Worm (Caenorhabditis elegans) whole organism, young adult: ENCODE measurements around the gene acaa-2.

Source experiments
- F23B12.7 ChIP-seq: sonication (generic microtip); optimal IDR thresholded peaks from 2 replicates; lab custom pipeline; 2017; ENCODE audit warnings: missing genetic modification characterization, mild to moderate bottlenecking, missing compliant biosample characterization, antibody characterized with exemption, moderate library complexity; ENCODE audit not compliant: insufficient read depth
- F55B11.4 ChIP-seq: sonication (generic microtip); optimal IDR thresholded peaks from 2 replicates; lab custom pipeline; 2016; ENCODE audit warnings: missing compliant biosample characterization, missing genetic modification characterization, borderline replicate concordance; ENCODE audit not compliant: insufficient read depth
- ama-1 ChIP-seq, 3 experiments: fragments of 150-350 bp in 1 of 3; sonication (generic microtip) in 2 of 3; optimal IDR thresholded peaks; 2 replicates each; lab custom pipeline; 2014 to 2018; ENCODE audit warnings: missing biosample characterization in 2 of 3, missing genetic modification characterization in 2 of 3, missing genetic modification reagents in 2 of 3
- aptf-2 ChIP-seq: fragments of 200-800 bp; sonication (Bioruptor generic); conservative IDR thresholded peaks from 2 replicates; pipeline ENCODE4 v1.3.6; 2022; ENCODE audit warnings: missing genetic modification reagents, missing genetic modification characterization, missing compliant biosample characterization
- attf-6 ChIP-seq: fragments of 200-800 bp; sonication (Bioruptor generic); IDR thresholded peaks from 2 replicates; pipeline ENCODE4 v1.3.6; 2022; ENCODE audit warnings: missing genetic modification reagents, missing genetic modification characterization, missing compliant biosample characterization
- efl-1 ChIP-seq: fragments of 150-350 bp; optimal IDR thresholded peaks from 2 replicates; lab custom pipeline; 2014; ENCODE audit warnings: missing biosample characterization, missing genetic modification reagents, missing genetic modification characterization
- hrde-1 ChIP-seq: sonication (generic microtip); optimal IDR thresholded peaks from 2 replicates; lab custom pipeline; 2016; ENCODE audit warnings: missing genetic modification characterization, mild to moderate bottlenecking, missing compliant biosample characterization, moderate library complexity, missing genotype, missing genetic modification reagents, borderline replicate concordance
- lin-40 ChIP-seq: sonication (generic microtip); optimal IDR thresholded peaks from 2 replicates; lab custom pipeline; 2016; ENCODE audit warnings: missing genetic modification characterization, mild to moderate bottlenecking, missing compliant biosample characterization, missing genotype, missing genetic modification reagents
- rec-8 ChIP-seq, 2 experiments: sonication (generic microtip); optimal IDR thresholded peaks; 2 replicates each; lab custom pipeline; 2016; ENCODE audit warnings: mild to moderate bottlenecking in 2 of 2, missing genetic modification characterization in 2 of 2, missing genetic modification reagents in 2 of 2, missing genotype in 2 of 2, missing biosample characterization in 1 of 2, missing compliant biosample characterization in 1 of 2, moderate library complexity in 1 of 2
- ztf-22 ChIP-seq: fragments of 200-800 bp; sonication (Bioruptor generic); optimal IDR thresholded peaks from 2 replicates; lab custom pipeline; 2018; ENCODE audit warnings: mild to moderate bottlenecking, missing genetic modification characterization, moderate library complexity, missing compliant biosample characterization

DNA sequence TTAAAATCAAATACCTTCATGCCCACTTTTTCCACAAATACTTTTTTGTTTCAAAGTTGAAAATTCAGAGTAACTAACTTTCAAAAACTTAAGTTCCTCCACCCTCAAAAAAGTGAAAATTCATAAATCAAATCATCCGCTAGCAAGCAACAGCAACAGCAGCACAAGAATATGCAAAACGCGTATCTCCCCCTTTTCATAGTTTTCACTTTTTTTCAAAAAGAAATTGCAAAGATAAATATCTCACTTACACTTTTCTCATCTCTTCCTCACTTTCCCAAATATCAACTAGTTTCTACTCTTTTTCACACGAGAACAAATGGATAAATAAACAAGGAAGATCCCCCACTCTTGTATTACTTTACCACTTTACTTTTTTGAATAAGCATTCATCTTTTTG is 36.9 kb downstream of the acaa-2 start:
- TF ChIP-seq attf-6 (GFP tag; lab: Robert Waterston, UW) (no peak), ama-1 (optimal IDR thresholded peaks at IDR 0.05; lab: Kevin White, UChicago) (no peak), ama-1 (GFP tag; optimal IDR thresholded peaks at IDR 0.05; lab: Kevin White, UChicago) (no peak), aptf-2 (GFP tag; lab: Robert Waterston, UW) (no peak), rec-8 (tag; optimal IDR thresholded peaks at IDR 0.05; lab: Kevin White, UChicago) (no peak), hrde-1 (tag; lab: Kevin White, UChicago) (no peak), F23B12.7 (tag; lab: Kevin White, UChicago) (no peak), ztf-22 (GFP tag; lab: Kevin White, UChicago) (no peak), lin-40 (tag; lab: Kevin White, UChicago) (no peak), efl-1 (GFP tag; lab: Kevin White, UChicago) (no peak), F55B11.4 (no peak)
